Worm (Caenorhabditis elegans): Measurements from ENCODE around the gene C18D11.6.

The C18D11.6 gene

ce11 chrIII:11794389-11794788 is 16.0 kb upstream of the C18D11.6 start:
- TF ChIP-seq ama-1 (optimal IDR thresholded peaks at IDR 0.05) (no peak), fkh-10 (GFP tag; optimal IDR thresholded peaks at IDR 0.05) (no peak), K09A11.1 (tag; optimal IDR thresholded peaks at IDR 0.05; ENCODE audit: insufficient read depth) (no peak), pqm-1 (tag; optimal IDR thresholded peaks at IDR 0.05) (no peak), elt-2 (tag; optimal IDR thresholded peaks at IDR 0.05) (no peak), ceh-2 (tag; optimal IDR thresholded peaks at IDR 0.05) (no peak), ceh-24 (tag; optimal IDR thresholded peaks at IDR 0.05) (no peak), K02D7.2 (tag; optimal IDR thresholded peaks at IDR 0.05) (no peak), gmeb-2 (tag; optimal IDR thresholded peaks at IDR 0.05) (no peak), sox-2 (GFP tag; IDR thresholded peaks at IDR 0.05) (no peak), nfya-1 (tag; optimal IDR thresholded peaks at IDR 0.05) (no peak)

ce11 chrIII:11795448-11795847 is 14.9 kb upstream of the C18D11.6 start, which contains the start of gene twk-39:
TSS of gene twk-39 (plus strand) at chrIII:11795748.
- TF ChIP-seq ceh-24 (tag; optimal IDR thresholded peaks at IDR 0.05): no peak
- no peak for TF ChIP-seq C08G9.2 (tag; optimal IDR thresholded peaks at IDR 0.05)
- TF ChIP-seq ref-2 (tag; optimal IDR thresholded peaks at IDR 0.05): no peak
- no peak for TF ChIP-seq ceh-2 (tag; optimal IDR thresholded peaks at IDR 0.05)
- no peak for TF ChIP-seq zip-5 (tag; optimal IDR thresholded peaks at IDR 0.05)
- no peak for TF ChIP-seq ttx-3 (tag; optimal IDR thresholded peaks at IDR 0.05)
- TF ChIP-seq ceh-34 (tag; optimal IDR thresholded peaks at IDR 0.05): no peak
- TF ChIP-seq gmeb-2 (tag; optimal IDR thresholded peaks at IDR 0.05): no peak
- TF ChIP-seq ahr-1 (tag; optimal IDR thresholded peaks at IDR 0.05): no peak

ce11 chrIII:11806695-11807094 is 3.7 kb upstream of the C18D11.6 start, which contains the start of gene C18D11.7:
TSS of gene C18D11.7 (minus strand) at chrIII:11806795.
- TF ChIP-seq C38D4.7 (GFP tag; optimal IDR thresholded peaks at IDR 0.05) (no peak), tbx-7 (tag; optimal IDR thresholded peaks at IDR 0.05) (no peak), ztf-16 (tag; optimal IDR thresholded peaks at IDR 0.05) (no peak), F13H6.1 (tag; optimal IDR thresholded peaks at IDR 0.05) (no peak), K02D7.2 (tag; optimal IDR thresholded peaks at IDR 0.05) (no peak), K09A11.1 (tag; optimal IDR thresholded peaks at IDR 0.05; ENCODE audit: insufficient read depth) (no peak), hlh-15 (tag; optimal IDR thresholded peaks at IDR 0.05) (no peak), Y22D7AL.16 (tag; optimal IDR thresholded peaks at IDR 0.05) (no peak), eyg-1 (tag; optimal IDR thresholded peaks at IDR 0.05) (no peak), hlh-8 (tag; optimal IDR thresholded peaks at IDR 0.05) (no peak), pax-1 (tag; optimal IDR thresholded peaks at IDR 0.05) (no peak)

DNA sequence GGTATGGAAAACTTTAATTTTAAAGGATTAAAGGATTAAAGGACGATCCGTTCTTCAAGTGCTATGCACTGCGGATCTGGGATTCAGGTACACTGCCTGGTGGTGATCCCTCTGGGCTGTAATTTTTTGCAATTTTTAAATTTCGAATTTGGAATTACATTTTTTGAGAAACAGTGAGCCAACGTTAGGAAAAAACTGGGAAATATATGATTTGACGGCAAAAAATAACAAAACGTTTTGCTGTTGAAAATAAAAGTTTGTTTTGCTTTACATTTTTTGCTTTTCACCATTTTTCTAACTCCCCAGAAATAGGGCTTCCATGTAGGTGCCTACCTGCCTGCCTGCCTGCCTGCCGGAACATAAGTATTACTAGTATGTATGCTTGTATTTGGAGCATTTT is 2.9 kb upstream of the C18D11.6 start, which contains the start of gene C18D11.10:
C18D11.10 (plus strand) TSS at position 301 of the 400 bp plus-strand sequence.
- TF ChIP-seq pax-1 (tag; optimal IDR thresholded peaks at IDR 0.05): no peak
- no peak for TF ChIP-seq fkh-6 (tag; optimal IDR thresholded peaks at IDR 0.05)
- TF ChIP-seq pat-9 (tag; optimal IDR thresholded peaks at IDR 0.05): no peak

DNA sequence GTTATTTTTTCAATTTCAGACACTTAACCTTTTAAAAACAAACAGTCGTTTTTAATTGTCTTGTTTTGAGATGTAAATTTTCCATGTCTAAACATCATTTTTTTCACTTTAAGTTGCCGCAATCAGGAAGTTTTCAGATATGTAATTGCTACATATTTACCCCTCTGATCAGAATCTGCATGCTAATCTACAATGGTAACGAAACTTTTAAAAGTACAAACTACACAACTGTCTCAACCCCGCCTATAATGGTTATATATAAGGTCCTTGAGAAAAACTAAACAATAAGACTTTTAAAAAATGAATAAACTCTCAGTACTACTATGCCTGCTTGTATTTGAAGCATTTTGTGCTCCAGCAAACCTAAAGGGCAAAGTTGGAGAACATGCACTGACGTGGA is 1.5 kb upstream of the C18D11.6 start, which contains the start of gene C18D11.9:
C18D11.9 (plus strand) TSS at position 301 of the 400 bp plus-strand sequence.
- TF ChIP-seq eyg-1 (tag; optimal IDR thresholded peaks at IDR 0.05) (no peak), hlh-13 (GFP tag; optimal IDR thresholded peaks at IDR 0.05) (no peak), pros-1 (tag; optimal IDR thresholded peaks at IDR 0.05) (no peak), ref-2 (tag; optimal IDR thresholded peaks at IDR 0.05) (no peak), ceh-30 (tag; optimal IDR thresholded peaks at IDR 0.05) (no peak), dmd-4 (tag; optimal IDR thresholded peaks at IDR 0.05; ENCODE audit: borderline replicate concordance) (no peak), nhr-11 (tag; optimal IDR thresholded peaks at IDR 0.05) (no peak)

DNA sequence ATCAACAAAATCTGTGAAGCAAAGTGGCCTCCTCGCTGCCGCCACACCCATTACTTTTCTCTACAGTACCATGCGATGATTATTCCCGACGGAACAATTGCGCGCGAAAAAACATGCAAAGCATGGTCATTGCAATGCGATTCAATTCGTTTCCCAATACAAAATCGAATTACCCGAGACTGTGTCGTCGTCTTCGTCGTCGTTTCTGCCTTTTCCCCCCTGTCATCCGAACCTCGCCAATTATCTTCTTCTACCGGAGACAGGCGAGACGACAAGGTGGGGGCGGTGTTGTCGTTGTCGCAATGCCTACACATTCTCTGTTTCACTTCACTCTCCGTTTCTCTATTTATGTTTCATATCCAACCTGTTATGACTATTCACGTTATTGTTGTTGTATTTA is 1.5 kb downstream of the C18D11.6 start:
- TF ChIP-seq eyg-1 (tag; optimal IDR thresholded peaks at IDR 0.05) (no peak), ceh-31 (tag; optimal IDR thresholded peaks at IDR 0.05) (peak; percentile 63), ref-2 (tag; optimal IDR thresholded peaks at IDR 0.05) (peak; percentile 30), zip-5 (tag; optimal IDR thresholded peaks at IDR 0.05) (no peak), ceh-18 (tag; optimal IDR thresholded peaks at IDR 0.05) (no peak), hlh-6 (tag; optimal IDR thresholded peaks at IDR 0.05) (peak; percentile 9)

All from whole organism, late embryonic.